Fruit fly (Drosophila melanogaster) whole organism, embryonic: ENCODE measurements around the gene Pink1.

ENCODE experiments used
- CG10209 ChIP-seq: fragments of 200-800 bp; sonication (Bioruptor generic); optimal IDR thresholded peaks from 3 replicates; lab custom pipeline; 2017; ENCODE audit warnings: missing biosample characterization, mild to moderate bottlenecking, missing genetic modification characterization, missing genetic modification reagents
- CG10267 ChIP-seq: fragments of 200-800 bp; sonication (Bioruptor generic); optimal IDR thresholded peaks from 2 replicates; lab custom pipeline; 2018; ENCODE audit warnings: missing biosample characterization, mild to moderate bottlenecking, missing genetic modification characterization, moderate library complexity
- CG10543 ChIP-seq: fragments of 200-800 bp; sonication (Bioruptor generic); optimal IDR thresholded peaks from 3 replicates; lab custom pipeline; 2017; ENCODE audit warnings: missing biosample characterization, mild to moderate bottlenecking, missing genetic modification characterization, moderate library complexity
- CG10979 ChIP-seq: fragments of 200-800 bp; sonication (Bioruptor generic); optimal IDR thresholded peaks from 2 replicates; lab custom pipeline; 2018; ENCODE audit warnings: missing biosample characterization, mild to moderate bottlenecking, missing genetic modification characterization, moderate library complexity
- CG11085 ChIP-seq: fragments of 200-800 bp; sonication (Bioruptor generic); IDR thresholded peaks from 2 replicates; pipeline ENCODE4 v1.3.6; 2022; ENCODE audit warnings: missing biosample characterization, missing genetic modification characterization
- CG11456 ChIP-seq: fragments of 200-800 bp; sonication (Bioruptor generic); IDR thresholded peaks from 3 replicates; pipeline ENCODE4 v1.3.6; 2022; ENCODE audit warnings: missing biosample characterization, missing genetic modification characterization
- CG13123 ChIP-seq: fragments of 200-800 bp; sonication (Bioruptor generic); optimal IDR thresholded peaks from 2 replicates; lab custom pipeline; 2016; ENCODE audit warnings: missing biosample characterization, missing genetic modification characterization
- CG15011 ChIP-seq: fragments of 200-800 bp; sonication (Bioruptor generic); optimal IDR thresholded peaks from 3 replicates; lab custom pipeline; 2018; ENCODE audit warnings: missing biosample characterization, mild to moderate bottlenecking, missing genetic modification characterization
- CG15601 ChIP-seq: fragments of 200-800 bp; sonication (Bioruptor generic); optimal IDR thresholded peaks from 3 replicates; lab custom pipeline; 2019; ENCODE audit warnings: missing biosample characterization, mild to moderate bottlenecking, missing genetic modification characterization, moderate library complexity
- CG16815 ChIP-seq: fragments of 200-800 bp; sonication (Bioruptor generic); optimal IDR thresholded peaks from 3 replicates; lab custom pipeline; 2017; ENCODE audit warnings: missing biosample characterization, mild to moderate bottlenecking, missing genetic modification characterization
- CG18599 ChIP-seq: fragments of 200-800 bp; sonication (Bioruptor generic); optimal IDR thresholded peaks from 3 replicates; lab custom pipeline; 2017; ENCODE audit warnings: missing biosample characterization, missing genetic modification characterization, mild to moderate bottlenecking, moderate library complexity, missing genetic modification reagents
- CG2120 ChIP-seq: fragments of 200-800 bp; sonication (Bioruptor generic); optimal IDR thresholded peaks from 3 replicates; lab custom pipeline; 2016; ENCODE audit warnings: missing biosample characterization, missing genetic modification characterization
- CG2712 ChIP-seq: fragments of 200-800 bp; optimal IDR thresholded peaks from 3 replicates; lab custom pipeline; 2019; ENCODE audit warnings: missing biosample characterization, mild to moderate bottlenecking, missing genetic modification characterization, moderate library complexity
- CG2889 ChIP-seq: fragments of 200-800 bp; sonication (Bioruptor generic); IDR thresholded peaks from 3 replicates; pipeline ENCODE4 v1.3.6; 2022; ENCODE audit warnings: missing biosample characterization, missing genetic modification characterization
- CG30403 ChIP-seq: fragments of 200-800 bp; sonication (Bioruptor generic); optimal IDR thresholded peaks from 3 replicates; lab custom pipeline; 2016; ENCODE audit warnings: missing biosample characterization, missing genetic modification characterization
- CG32772 ChIP-seq: fragments of 200-800 bp; sonication (Bioruptor generic); IDR thresholded peaks from 2 replicates; pipeline ENCODE4 v1.3.6; 2022; ENCODE audit warnings: missing biosample characterization, missing genetic modification characterization
- CG3726 ChIP-seq: fragments of 200-800 bp; sonication (Bioruptor generic); IDR thresholded peaks from 3 replicates; pipeline ENCODE4, ENCODE4 v1.3.6; 2022; ENCODE audit warnings: missing biosample characterization, missing genetic modification characterization
- CG4617 ChIP-seq: fragments of 200-800 bp; sonication (Bioruptor generic); optimal IDR thresholded peaks from 3 replicates; lab custom pipeline; 2016; ENCODE audit warnings: missing biosample characterization, missing genetic modification characterization, borderline replicate concordance
- CG4820 ChIP-seq: fragments of 200-800 bp; sonication (Bioruptor generic); optimal IDR thresholded peaks from 3 replicates; lab custom pipeline; 2016; ENCODE audit warnings: missing biosample characterization, missing genetic modification characterization
- CG6254 ChIP-seq: fragments of 200-800 bp; sonication (Bioruptor generic); optimal IDR thresholded peaks from 3 replicates; lab custom pipeline; 2017; ENCODE audit warnings: mild to moderate bottlenecking, missing biosample characterization, missing genetic modification reagents, missing genetic modification characterization
- CG8478 ChIP-seq: fragments of >200 bp; optimal IDR thresholded peaks from 2 replicates; lab custom pipeline; 2018
- CG9727 ChIP-seq: fragments of 200-800 bp; sonication (Bioruptor generic); optimal IDR thresholded peaks from 3 replicates; lab custom pipeline; 2017; ENCODE audit warnings: missing biosample characterization, mild to moderate bottlenecking, missing genetic modification characterization
- E2f1 ChIP-seq: fragments of 200-800 bp; sonication (Bioruptor generic); IDR thresholded peaks from 2 replicates; pipeline ENCODE4 v1.3.6; 2022; ENCODE audit warnings: missing biosample characterization, missing genetic modification characterization
- HLH54F ChIP-seq: fragments of 200-800 bp; sonication (Bioruptor generic); optimal IDR thresholded peaks from 3 replicates; lab custom pipeline; 2016; ENCODE audit warnings: missing biosample characterization, missing genetic modification characterization
- Hand ChIP-seq: fragments of 200-800 bp; sonication (Bioruptor generic); optimal IDR thresholded peaks from 2 replicates; lab custom pipeline; 2017; ENCODE audit warnings: mild to moderate bottlenecking, missing biosample characterization, missing genetic modification reagents, missing genetic modification characterization
- Lpt ChIP-seq: fragments of >200 bp; optimal IDR thresholded peaks from 2 replicates; lab custom pipeline; 2018; ENCODE audit warnings: missing biosample characterization, missing genetic modification characterization
- Meics ChIP-seq: fragments of 200-800 bp; sonication (Bioruptor generic); optimal IDR thresholded peaks from 2 replicates; lab custom pipeline; 2017; ENCODE audit warnings: missing biosample characterization, mild to moderate bottlenecking, missing genetic modification characterization
- NC2β ChIP-seq: fragments of 200-800 bp; sonication (Bioruptor generic); optimal IDR thresholded peaks from 2 replicates; lab custom pipeline; 2016; ENCODE audit warnings: missing biosample characterization, missing genetic modification characterization
- NfI ChIP-seq: fragments of 200-800 bp; sonication (Bioruptor generic); optimal IDR thresholded peaks from 3 replicates; lab custom pipeline; 2018; ENCODE audit warnings: missing biosample characterization, mild to moderate bottlenecking, missing genetic modification characterization, moderate library complexity
- Ravus ChIP-seq: fragments of 200-800 bp; sonication (Bioruptor generic); IDR thresholded peaks from 2 replicates; pipeline ENCODE4 v1.3.6; 2022; ENCODE audit warnings: missing biosample characterization, missing genetic modification characterization
- Scr ChIP-seq: fragments of 200-800 bp; sonication (Bioruptor generic); IDR thresholded peaks from 2 replicates; pipeline ENCODE4 v1.3.6; 2022; ENCODE audit warnings: missing biosample characterization, missing genetic modification characterization; ENCODE audit not compliant: partially characterized antibody
- Sox102F ChIP-seq: fragments of 200-800 bp; sonication (Bioruptor generic); optimal IDR thresholded peaks from 2 replicates; lab custom pipeline; 2018; ENCODE audit warnings: missing biosample characterization, mild to moderate bottlenecking, missing genetic modification characterization, moderate library complexity
- Stat92E ChIP-seq, 3 experiments: fragments of >200 bp in 2 of 3; fragments of 200-800 bp in 1 of 3; sonication (Bioruptor generic) in 1 of 3; optimal IDR thresholded peaks; 2 replicates each; lab custom pipeline; 2017 to 2019; ENCODE audit warnings: missing biosample characterization in 3 of 3, missing genetic modification characterization in 3 of 3, mild to moderate bottlenecking in 1 of 3, moderate library complexity in 1 of 3
- bowl ChIP-seq: fragments of 200-800 bp; sonication (Bioruptor generic); IDR thresholded peaks from 2 replicates; pipeline ENCODE4 v1.3.6; 2022; ENCODE audit warnings: missing biosample characterization, missing genetic modification characterization
- ci ChIP-seq: fragments of 200-800 bp; sonication (Bioruptor generic); IDR thresholded peaks from 3 replicates; pipeline ENCODE4 v1.3.6; 2022; ENCODE audit warnings: missing biosample characterization, missing genetic modification characterization
- da ChIP-seq: fragments of 200-800 bp; sonication (Bioruptor generic); optimal IDR thresholded peaks from 2 replicates; lab custom pipeline; 2016; ENCODE audit warnings: missing biosample characterization, missing genetic modification characterization
- eve ChIP-seq, 2 experiments: fragments of >200 bp; optimal IDR thresholded peaks; 2 replicates each; lab custom pipeline; 2017; ENCODE audit warnings: missing biosample characterization in 2 of 2, missing genetic modification characterization in 2 of 2
- gcm2 ChIP-seq: fragments of 200-800 bp; sonication (Bioruptor generic); optimal IDR thresholded peaks from 2 replicates; lab custom pipeline; 2016; ENCODE audit warnings: missing biosample characterization, missing genetic modification characterization
- knrl ChIP-seq: fragments of 200-800 bp; sonication (Bioruptor generic); IDR thresholded peaks from 3 replicates; pipeline ENCODE4 v1.3.6; 2022; ENCODE audit warnings: missing biosample characterization, missing genetic modification characterization; ENCODE audit not compliant: partially characterized antibody
- lola ChIP-seq, 3 experiments: fragments of >200 bp in 2 of 3; fragments of 200-800 bp in 1 of 3; sonication (Bioruptor generic) in 1 of 3; optimal IDR thresholded peaks; 2 replicates each; lab custom pipeline; 2017 to 2019; ENCODE audit warnings: missing biosample characterization in 3 of 3, missing genetic modification characterization in 3 of 3, mild to moderate bottlenecking in 1 of 3, moderate library complexity in 1 of 3
- odd ChIP-seq: fragments of 200-800 bp; sonication (Bioruptor generic); optimal IDR thresholded peaks from 2 replicates; lab custom pipeline; 2017; ENCODE audit warnings: missing biosample characterization, mild to moderate bottlenecking, missing genetic modification characterization
- peb ChIP-seq: fragments of 200-800 bp; sonication (Bioruptor generic); IDR thresholded peaks from 2 replicates; pipeline ENCODE4 v1.3.6; 2022; ENCODE audit warnings: missing biosample characterization, missing genetic modification characterization
- row ChIP-seq: fragments of 200-800 bp; sonication (Bioruptor generic); IDR thresholded peaks from 3 replicates; pipeline ENCODE4 v1.3.6; 2022; ENCODE audit warnings: missing biosample characterization, missing genetic modification characterization
- slbo ChIP-seq: fragments of 200-800 bp; sonication (Bioruptor generic); IDR thresholded peaks from 2 replicates; pipeline ENCODE4 v1.3.6; 2022; ENCODE audit warnings: missing biosample characterization, missing genetic modification characterization
- sr ChIP-seq: fragments of 200-800 bp; sonication (Bioruptor generic); IDR thresholded peaks from 3 replicates; pipeline ENCODE4 v1.3.6; 2022; ENCODE audit warnings: missing biosample characterization, missing genetic modification characterization
- stc ChIP-seq: fragments of 200-800 bp; sonication (Bioruptor generic); IDR thresholded peaks from 2 replicates; pipeline ENCODE4 v1.3.6; 2022; ENCODE audit warnings: missing biosample characterization, missing genetic modification characterization
- trh ChIP-seq: fragments of 200-800 bp; sonication (Bioruptor generic); optimal IDR thresholded peaks from 2 replicates; lab custom pipeline; 2016; ENCODE audit warnings: missing biosample characterization, missing genetic modification characterization
- vnd ChIP-seq: fragments of 200-800 bp; sonication (Bioruptor generic); IDR thresholded peaks from 3 replicates; pipeline ENCODE4 v1.3.6; 2022; ENCODE audit warnings: missing biosample characterization, missing genetic modification characterization; ENCODE audit not compliant: partially characterized antibody
- yki ChIP-seq: fragments of >200 bp; optimal IDR thresholded peaks from 3 replicates; lab custom pipeline; 2018

The Pink1 gene

dm6 chrX:6656626-6657558 lies 26.7 kb upstream of the Pink1 start (continued):
- TF ChIP-seq Lpt (GFP tag; lab: Kevin White, UChicago) (no peak), Sox102F (no peak), CG10209 (GFP tag; lab: Kevin White, UChicago) (peak; percentile 39), stc (GFP tag; lab: Robert Waterston, UW) (0 out of 2 replicates have a peak, but pooled peaks have one; percentile 10), row (GFP tag; lab: Robert Waterston, UW) (peak; percentile 96), CG4617 (GFP tag; lab: Kevin White, UChicago) (no peak), Stat92E (GFP tag; optimal IDR thresholded peaks at IDR 0.05; lab: Kevin White, UChicago) (peak in 1 of 3 experiments; percentile 26), CG15601 (peak; percentile 43), trh (GFP tag; lab: Kevin White, UChicago) (no peak), CG32772 (GFP tag; lab: Robert Waterston, UW) (no peak), NC2β (no peak), sr (GFP tag; lab: Robert Waterston, UW) (peak; percentile 96), CG2712 (peak; percentile 58), HLH54F (no peak), Scr (peak; percentile 15; the same call in 1 of the 2 replicates), NfI (peak; percentile 31), slbo (GFP tag; lab: Robert Waterston, UW) (peak; percentile 54), CG11085 (GFP tag; lab: Robert Waterston, UW) (no peak), lola (GFP tag; optimal IDR thresholded peaks at IDR 0.05; lab: Kevin White, UChicago) (peak in 1 of 3 experiments; percentile 28), CG10267 (tag; lab: Kevin White, UChicago) (peak; percentile 48), CG2120 (peak; percentile 33), CG16815 (no peak), knrl (GFP tag; lab: Robert Waterston, UW) (no peak), CG18599 (GFP tag; lab: Kevin White, UChicago) (peak; percentile 78), vnd (no peak), Ravus (no peak), CG13123 (no peak), CG2889 (GFP tag; lab: Robert Waterston, UW) (no peak), Hand (GFP tag; lab: Kevin White, UChicago) (peak; percentile 71), Meics (GFP tag; lab: Kevin White, UChicago) (peak; percentile 57), E2f1 (GFP tag; lab: Robert Waterston, UW) (no peak), bowl (GFP tag; lab: Robert Waterston, UW) (no peak), yki (lab: Kevin White, UChicago) (no peak), CG9727 (GFP tag; lab: Kevin White, UChicago) (peak; percentile 45), CG30403 (peak; percentile 35), CG10543 (GFP tag; lab: Kevin White, UChicago) (peak; percentile 83), da (GFP tag; lab: Kevin White, UChicago) (no peak), CG6254 (peak; percentile 25), CG15011 (GFP tag; lab: Kevin White, UChicago) (peak; percentile 43), odd (GFP tag; lab: Kevin White, UChicago) (peak; percentile 36), CG11456 (no peak), peb (GFP tag; lab: Robert Waterston, UW) (no peak), CG4820 (GFP tag; lab: Kevin White, UChicago) (no peak), eve (GFP tag; optimal IDR thresholded peaks at IDR 0.05; lab: Kevin White, UChicago) (no peak), CG8478 (lab: Kevin White, UChicago) (no peak), gcm2 (GFP tag; lab: Kevin White, UChicago) (no peak), CG3726 (no peak), CG10979 (tag; lab: Kevin White, UChicago) (peak; percentile 22), ci (GFP tag; lab: Robert Waterston, UW) (no peak)
